Worm (Caenorhabditis elegans) whole organism, L1 larva: ENCODE data around the gene rtfo-1.

Experiments used
- C04F5.9 ChIP-seq: sonication (generic microtip); optimal IDR thresholded peaks from 2 replicates; lab custom pipeline; 2016; ENCODE audit warnings: missing genetic modification characterization, missing compliant biosample characterization
- C34B4.2 ChIP-seq: sonication (generic microtip); optimal IDR thresholded peaks from 2 replicates; lab custom pipeline; 2017; ENCODE audit warnings: mild to moderate bottlenecking, missing genetic modification characterization, missing compliant biosample characterization
- F16B12.6 ChIP-seq: fragments of 150-350 bp; optimal IDR thresholded peaks from 2 replicates; lab custom pipeline; 2014; ENCODE audit warnings: missing biosample characterization, missing genetic modification characterization
- Y116A8C.19 ChIP-seq: sonication (generic microtip); optimal IDR thresholded peaks from 2 replicates; lab custom pipeline; 2016; ENCODE audit warnings: missing compliant biosample characterization, missing genetic modification characterization, borderline replicate concordance
- aha-1 ChIP-seq: fragments of 150-350 bp; optimal IDR thresholded peaks from 2 replicates; lab custom pipeline; 2014; ENCODE audit warnings: missing biosample characterization, missing genetic modification characterization
- blmp-1 ChIP-seq: fragments of 150-350 bp; optimal IDR thresholded peaks from 2 replicates; lab custom pipeline; 2014; ENCODE audit warnings: missing biosample characterization, missing genetic modification characterization
- ceh-8 ChIP-seq: fragments of 200-800 bp; sonication (Bioruptor generic); optimal IDR thresholded peaks from 2 replicates; lab custom pipeline; 2018; ENCODE audit warnings: mild to moderate bottlenecking, missing genetic modification characterization, moderate library complexity, missing compliant biosample characterization
- dpl-1 ChIP-seq, 3 experiments: fragments of 150-350 bp in 2 of 3; sonication (generic microtip) in 1 of 3; optimal IDR thresholded peaks; 2 replicates each; lab custom pipeline; 2014 to 2017; ENCODE audit warnings: missing biosample characterization in 3 of 3, missing genetic modification characterization in 3 of 3, missing genetic modification reagents in 3 of 3
- dsc-1 ChIP-seq: sonication (generic microtip); optimal IDR thresholded peaks from 2 replicates; lab custom pipeline; 2016; ENCODE audit warnings: mild to moderate bottlenecking, missing genetic modification characterization, missing compliant biosample characterization
- efl-1 ChIP-seq, 4 experiments: fragments of 150-350 bp; optimal IDR thresholded peaks in 3 of 4; peaks in 1 of 4; 1 replicate in 1 of 4; 2 replicates in 3 of 4; lab custom pipeline; 2014; ENCODE audit warnings: missing biosample characterization in 2 of 4, missing genetic modification characterization in 2 of 4, missing genetic modification reagents in 2 of 4
- egl-27 ChIP-seq, 2 experiments: fragments of 150-350 bp in 1 of 2; sonication (generic microtip); optimal IDR thresholded peaks; 3 replicates each; lab custom pipeline; 2017 to 2018; ENCODE audit warnings: missing biosample characterization in 2 of 2, missing genetic modification characterization in 2 of 2, missing genetic modification reagents in 2 of 2
- fos-1 ChIP-seq: fragments of 150-350 bp; optimal IDR thresholded peaks from 2 replicates; lab custom pipeline; 2014; ENCODE audit warnings: missing biosample characterization, missing genetic modification characterization
- hlh-17 ChIP-seq: fragments of 200-800 bp; sonication (Bioruptor generic); optimal IDR thresholded peaks from 2 replicates; lab custom pipeline; 2018; ENCODE audit warnings: missing genetic modification characterization, mild to moderate bottlenecking, missing compliant biosample characterization, moderate library complexity, borderline replicate concordance
- hpl-2 ChIP-seq: fragments of 150-350 bp; optimal IDR thresholded peaks from 2 replicates; lab custom pipeline; 2014; ENCODE audit warnings: missing biosample characterization, missing genetic modification reagents, missing genetic modification characterization
- isw-1 ChIP-seq: fragments of 200-800 bp; sonication (Bioruptor generic); IDR thresholded peaks from 2 replicates; pipeline ENCODE4 v1.3.6; 2022; ENCODE audit warnings: missing genetic modification characterization, missing compliant biosample characterization
- jun-1 ChIP-seq: fragments of 150-350 bp; optimal IDR thresholded peaks from 2 replicates; lab custom pipeline; 2014; ENCODE audit warnings: missing biosample characterization, missing genetic modification reagents, missing genetic modification characterization
- lin-13 ChIP-seq: fragments of 150-350 bp; optimal IDR thresholded peaks from 2 replicates; lab custom pipeline; 2014; ENCODE audit warnings: missing biosample characterization, missing genetic modification reagents, missing genetic modification characterization
- lin-14 ChIP-seq: fragments of 200-800 bp; sonication (Bioruptor generic); optimal IDR thresholded peaks from 2 replicates; lab custom pipeline; 2018; ENCODE audit warnings: mild to moderate bottlenecking, missing genetic modification characterization, moderate library complexity, missing compliant biosample characterization
- lin-15B ChIP-seq: fragments of 150-350 bp; sonication (generic microtip); optimal IDR thresholded peaks from 3 replicates; lab custom pipeline; 2014; ENCODE audit warnings: missing biosample characterization, missing genetic modification characterization
- mab-9 ChIP-seq: fragments of 200-800 bp; sonication (Bioruptor generic); IDR thresholded peaks from 2 replicates; pipeline ENCODE4 v1.3.6; 2022; ENCODE audit warnings: missing genetic modification reagents, missing genetic modification characterization, missing compliant biosample characterization
- mep-1 ChIP-seq: fragments of 150-350 bp; optimal IDR thresholded peaks from 2 replicates; lab custom pipeline; 2014; ENCODE audit warnings: missing biosample characterization, missing genetic modification characterization
- nhr-12 ChIP-seq: sonication (generic microtip); optimal IDR thresholded peaks from 2 replicates; lab custom pipeline; 2017; ENCODE audit warnings: missing biosample characterization, missing genetic modification characterization
- nhr-20 ChIP-seq: sonication (generic microtip); optimal IDR thresholded peaks from 2 replicates; lab custom pipeline; 2016; ENCODE audit warnings: mild to moderate bottlenecking, missing genetic modification characterization, missing compliant biosample characterization
- nhr-28 ChIP-seq: fragments of 150-350 bp; optimal IDR thresholded peaks from 2 replicates; lab custom pipeline; 2014; ENCODE audit warnings: missing biosample characterization, missing genetic modification characterization
- nhr-71 ChIP-seq: sonication (generic microtip); optimal IDR thresholded peaks from 2 replicates; lab custom pipeline; 2016; ENCODE audit warnings: mild to moderate bottlenecking, missing genetic modification characterization, moderate library complexity, missing compliant biosample characterization
- nhr-76 ChIP-seq: sonication (generic microtip); optimal IDR thresholded peaks from 2 replicates; lab custom pipeline; 2017; ENCODE audit warnings: missing biosample characterization, missing genetic modification characterization
- nhr-77 ChIP-seq: fragments of 150-350 bp; optimal IDR thresholded peaks from 2 replicates; lab custom pipeline; 2014; ENCODE audit warnings: missing biosample characterization, missing genetic modification characterization
- nhr-85 ChIP-seq: sonication (generic microtip); peaks from one replicate; lab custom pipeline; 2016; ENCODE audit warnings: missing genetic modification characterization, inconsistent platforms, missing compliant biosample characterization
- snpc-4 ChIP-seq: fragments of 150-350 bp; optimal IDR thresholded peaks from 2 replicates; lab custom pipeline; 2014; ENCODE audit warnings: missing biosample characterization, missing genetic modification characterization
- snu-23 ChIP-seq: sonication (generic microtip); optimal IDR thresholded peaks from 2 replicates; lab custom pipeline; 2016; ENCODE audit warnings: missing genetic modification characterization, missing compliant biosample characterization
- sox-4 ChIP-seq: sonication (generic microtip); optimal IDR thresholded peaks from 2 replicates; lab custom pipeline; 2016; ENCODE audit warnings: missing genetic modification characterization, missing compliant biosample characterization
- sptf-1 ChIP-seq: fragments of 150-350 bp; optimal IDR thresholded peaks from 2 replicates; lab custom pipeline; 2014; ENCODE audit warnings: missing biosample characterization, missing genetic modification characterization
- sup-37 ChIP-seq: fragments of 200-800 bp; sonication (Bioruptor generic); optimal IDR thresholded peaks from 2 replicates; lab custom pipeline; 2018; ENCODE audit warnings: mild to moderate bottlenecking, missing genetic modification characterization, missing compliant biosample characterization
- swsn-7 ChIP-seq: sonication (generic microtip); optimal IDR thresholded peaks from 2 replicates; lab custom pipeline; 2016; ENCODE audit warnings: missing genetic modification characterization, missing compliant biosample characterization
- unc-30 ChIP-seq: sonication (generic microtip); optimal IDR thresholded peaks from 2 replicates; lab custom pipeline; 2017; ENCODE audit warnings: missing biosample characterization, missing genetic modification characterization
- unc-62 ChIP-seq: fragments of 150-350 bp; optimal IDR thresholded peaks from 2 replicates; lab custom pipeline; 2014; ENCODE audit warnings: missing biosample characterization, missing genetic modification reagents, missing genetic modification characterization
- unc-98 ChIP-seq: fragments of 200-800 bp; sonication (Bioruptor generic); IDR thresholded peaks from 2 replicates; pipeline ENCODE4 v1.3.6; 2022; ENCODE audit warnings: missing genetic modification characterization, missing compliant biosample characterization
- xbp-1 ChIP-seq: sonication (generic microtip); optimal IDR thresholded peaks from 2 replicates; lab custom pipeline; 2016; ENCODE audit warnings: missing genetic modification characterization, missing compliant biosample characterization
- zag-1 ChIP-seq: fragments of 150-350 bp; optimal IDR thresholded peaks from 2 replicates; lab custom pipeline; 2014; ENCODE audit warnings: missing biosample characterization, missing genetic modification characterization
- ztf-11 ChIP-seq, 2 experiments: sonication (generic microtip); optimal IDR thresholded peaks; 2 replicates each; lab custom pipeline; 2016 to 2017; ENCODE audit warnings: missing genetic modification characterization in 2 of 2, missing biosample characterization in 1 of 2, missing compliant biosample characterization in 1 of 2

The rtfo-1 gene

ce11 chrV:9609217-9609616 is 26.8 kb upstream of the rtfo-1 start:
- TF ChIP-seq dsc-1 (tag; lab: Kevin White, UChicago): no peak
- no peak for TF ChIP-seq C04F5.9 (tag; lab: Kevin White, UChicago)
- TF ChIP-seq sup-37 (GFP tag; lab: Kevin White, UChicago): no peak
- no peak for TF ChIP-seq unc-98 (GFP tag; lab: Robert Waterston, UW)
- no peak for TF ChIP-seq jun-1 (tag; lab: Kevin White, UChicago)
- no peak for TF ChIP-seq nhr-85 (tag; lab: Kevin White, UChicago)
- TF ChIP-seq lin-13 (GFP tag; lab: Kevin White, UChicago): no peak
- TF ChIP-seq efl-1 (optimal IDR thresholded peaks at IDR 0.05; lab: Kevin White, UChicago): no peak
- no peak for TF ChIP-seq efl-1 (GFP tag; optimal IDR thresholded peaks at IDR 0.05 in 1 of 2; lab: Kevin White, UChicago)
- TF ChIP-seq nhr-28 (tag; lab: Kevin White, UChicago): no peak
- TF ChIP-seq nhr-77 (tag; lab: Kevin White, UChicago): no peak
- no peak for TF ChIP-seq unc-30
- no peak for TF ChIP-seq aha-1 (tag; lab: Kevin White, UChicago)
- TF ChIP-seq xbp-1 (tag; lab: Kevin White, UChicago): no peak
- no peak for TF ChIP-seq fos-1 (tag; lab: Kevin White, UChicago)
- TF ChIP-seq zag-1 (tag; lab: Kevin White, UChicago): no peak
- TF ChIP-seq hlh-17 (GFP tag; lab: Kevin White, UChicago): no peak
- TF ChIP-seq snpc-4 (tag; lab: Kevin White, UChicago): no peak
- TF ChIP-seq lin-14 (GFP tag; lab: Kevin White, UChicago): no peak
- no peak for TF ChIP-seq dpl-1 (GFP tag; optimal IDR thresholded peaks at IDR 0.05; lab: Kevin White, UChicago)
- TF ChIP-seq lin-15B: no peak

DNA sequence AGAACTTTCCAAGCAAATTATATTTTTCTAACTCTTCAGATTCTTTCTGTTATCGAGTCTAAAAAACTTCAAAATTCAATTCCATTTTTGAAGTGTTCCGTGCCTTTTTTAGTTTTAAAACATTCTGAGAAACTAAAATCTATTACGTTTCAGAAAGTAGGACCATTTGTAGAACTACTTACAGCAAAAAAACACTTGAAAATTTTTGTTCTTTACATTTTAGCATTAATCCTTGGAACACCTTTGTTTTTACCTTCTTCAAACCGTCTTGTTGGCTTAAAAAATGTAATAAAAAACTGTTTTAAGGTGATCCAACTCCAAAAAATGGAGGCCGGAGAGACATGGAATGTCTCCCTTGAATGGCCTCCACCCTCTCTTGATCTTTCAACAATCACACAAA is 25.8 kb upstream of the rtfo-1 start, which contains the start of gene dop-2:
TSS of gene dop-2 (plus strand) at position 301 of the 400 bp plus-strand sequence.
- no peak for TF ChIP-seq hlh-17 (GFP tag; lab: Kevin White, UChicago)
- no peak for TF ChIP-seq isw-1 (GFP tag; lab: Robert Waterston, UW)
- no peak for TF ChIP-seq swsn-7
- TF ChIP-seq C34B4.2 (tag; lab: Kevin White, UChicago): no peak
- no peak for TF ChIP-seq Y116A8C.19 (tag; lab: Kevin White, UChicago)
- no peak for TF ChIP-seq sup-37 (GFP tag; lab: Kevin White, UChicago)
- no peak for TF ChIP-seq sptf-1 (tag; lab: Kevin White, UChicago)
- TF ChIP-seq nhr-20 (tag; lab: Kevin White, UChicago): no peak
- TF ChIP-seq unc-62 (GFP tag; lab: Kevin White, UChicago): no peak
- TF ChIP-seq unc-30: no peak
- no peak for TF ChIP-seq lin-14 (GFP tag; lab: Kevin White, UChicago)
- TF ChIP-seq lin-13 (GFP tag; lab: Kevin White, UChicago): no peak
- TF ChIP-seq jun-1 (tag; lab: Kevin White, UChicago): no peak
- TF ChIP-seq, all 84 proteins: peak for 0

ce11 chrV:9590317-9590716 is 7.9 kb upstream of the rtfo-1 start, which contains the start of gene K09G1.2:
K09G1.2 (plus strand) TSS chrV:9590617.
- TF ChIP-seq blmp-1 (no peak), sup-37 (GFP tag; lab: Kevin White, UChicago) (no peak), F16B12.6 (tag; lab: Kevin White, UChicago) (no peak), hpl-2 (no peak), unc-62 (GFP tag; lab: Kevin White, UChicago) (no peak), dpl-1 (GFP tag; optimal IDR thresholded peaks at IDR 0.05; lab: Kevin White, UChicago) (no peak), sox-4 (tag; lab: Kevin White, UChicago) (no peak), swsn-7 (no peak), ztf-11 (tag; optimal IDR thresholded peaks at IDR 0.05; lab: Kevin White, UChicago) (no peak), nhr-20 (tag; lab: Kevin White, UChicago) (no peak), snu-23 (GFP tag; lab: Kevin White, UChicago) (no peak), nhr-12 (tag; lab: Kevin White, UChicago) (no peak), xbp-1 (tag; lab: Kevin White, UChicago) (no peak), egl-27 (tag; optimal IDR thresholded peaks at IDR 0.05; lab: Kevin White, UChicago) (no peak), nhr-71 (tag; lab: Kevin White, UChicago) (no peak), mab-9 (GFP tag; lab: Robert Waterston, UW) (no peak), nhr-76 (tag; lab: Kevin White, UChicago) (no peak), ceh-8 (GFP tag; lab: Kevin White, UChicago) (no peak), mep-1 (tag; lab: Kevin White, UChicago) (no peak)
